Fruit fly (Drosophila melanogaster) whole organism, prepupa: ENCODE data around the gene CG6195.

Source experiments
- CG10669 ChIP-seq: fragments of 200-800 bp; sonication (Bioruptor generic); optimal IDR thresholded peaks from 3 replicates; lab custom pipeline; 2018; ENCODE audit warnings: missing biosample characterization, mild to moderate bottlenecking, missing genetic modification characterization, moderate library complexity
- CG11294 ChIP-seq: fragments of 200-800 bp; sonication (Bioruptor generic); IDR thresholded peaks from 2 replicates; pipeline ENCODE4 v1.3.6; 2022; ENCODE audit warnings: missing biosample characterization, missing genetic modification characterization
- CG15336 ChIP-seq: fragments of 200-800 bp; sonication (Bioruptor generic); IDR thresholded peaks from 2 replicates; pipeline ENCODE4 v1.3.6; 2022; ENCODE audit warnings: missing biosample characterization, missing genetic modification characterization
- CG1621 ChIP-seq: fragments of 200-800 bp; sonication (Bioruptor generic); optimal IDR thresholded peaks from 3 replicates; lab custom pipeline; 2018; ENCODE audit warnings: missing biosample characterization, mild to moderate bottlenecking, missing genetic modification characterization
- CG31627 ChIP-seq: fragments of 200-800 bp; sonication (Bioruptor generic); optimal IDR thresholded peaks from 3 replicates; lab custom pipeline; 2016; ENCODE audit warnings: missing biosample characterization, missing genetic modification characterization
- CG34406 ChIP-seq: fragments of 200-800 bp; sonication (Bioruptor generic); optimal IDR thresholded peaks from 3 replicates; lab custom pipeline; 2016; ENCODE audit warnings: missing biosample characterization, missing genetic modification characterization
- CG3919 ChIP-seq: fragments of 200-800 bp; sonication (Bioruptor generic); optimal IDR thresholded peaks from 3 replicates; lab custom pipeline; 2016; ENCODE audit warnings: missing biosample characterization, missing genetic modification characterization
- CG6163 ChIP-seq: fragments of 200-800 bp; sonication (Bioruptor generic); IDR thresholded peaks from 3 replicates; pipeline ENCODE4 v1.3.6; 2022; ENCODE audit warnings: missing biosample characterization, missing genetic modification characterization
- CG6276 ChIP-seq: fragments of 200-800 bp; sonication (Bioruptor generic); optimal IDR thresholded peaks from 2 replicates; lab custom pipeline; 2017; ENCODE audit warnings: missing biosample characterization, mild to moderate bottlenecking, missing genetic modification characterization
- CG6808 ChIP-seq: fragments of 200-800 bp; sonication (Bioruptor generic); optimal IDR thresholded peaks from 3 replicates; lab custom pipeline; 2017; ENCODE audit warnings: missing biosample characterization, missing genetic modification characterization, mild to moderate bottlenecking, moderate library complexity, missing genetic modification reagents
- CG9139 ChIP-seq: fragments of 200-800 bp; sonication (Bioruptor generic); optimal IDR thresholded peaks from 3 replicates; lab custom pipeline; 2017; ENCODE audit warnings: missing biosample characterization, mild to moderate bottlenecking, missing genetic modification characterization
- Eip75B ChIP-seq: fragments of 200-800 bp; sonication (Bioruptor generic); optimal IDR thresholded peaks from 3 replicates; lab custom pipeline; 2016; ENCODE audit warnings: missing biosample characterization, missing genetic modification characterization
- Eip78C ChIP-seq: fragments of 200-800 bp; sonication (Bioruptor generic); peaks from one replicate; lab custom pipeline; 2016; ENCODE audit warnings: missing biosample characterization, missing genetic modification characterization
- Eip93F ChIP-seq: fragments of 200-800 bp; sonication (Bioruptor generic); optimal IDR thresholded peaks from 2 replicates; lab custom pipeline; 2016; ENCODE audit warnings: missing biosample characterization, mild to moderate bottlenecking, missing genetic modification characterization
- Ets21C ChIP-seq: fragments of 200-800 bp; sonication (Bioruptor generic); optimal IDR thresholded peaks from 3 replicates; lab custom pipeline; 2016; ENCODE audit warnings: missing biosample characterization, missing genetic modification characterization
- Ets96B ChIP-seq: fragments of 200-800 bp; optimal IDR thresholded peaks from 2 replicates; lab custom pipeline; 2019; ENCODE audit warnings: missing biosample characterization, mild to moderate bottlenecking, missing genetic modification characterization, moderate library complexity
- Gug ChIP-seq: fragments of 200-800 bp; sonication (Bioruptor generic); IDR thresholded peaks from 2 replicates; pipeline ENCODE4 v1.3.6; 2022; ENCODE audit warnings: missing biosample characterization, missing genetic modification characterization
- Hr39 ChIP-seq: fragments of 200-800 bp; sonication (Bioruptor generic); optimal IDR thresholded peaks from 2 replicates; lab custom pipeline; 2016; ENCODE audit warnings: missing biosample characterization, missing genetic modification characterization
- Hr4 ChIP-seq: fragments of 200-800 bp; sonication (Bioruptor generic); optimal IDR thresholded peaks from 3 replicates; lab custom pipeline; 2016; ENCODE audit warnings: missing biosample characterization, missing genetic modification characterization
- Met ChIP-seq: fragments of 200-800 bp; sonication (Bioruptor generic); optimal IDR thresholded peaks from 3 replicates; lab custom pipeline; 2016; ENCODE audit warnings: missing biosample characterization, missing genetic modification characterization
- OdsH ChIP-seq: fragments of 200-800 bp; sonication (Bioruptor generic); optimal IDR thresholded peaks from 3 replicates; lab custom pipeline; 2016; ENCODE audit warnings: missing biosample characterization, missing genetic modification characterization
- Smox ChIP-seq: fragments of 200-800 bp; sonication (Bioruptor generic); optimal IDR thresholded peaks from 3 replicates; lab custom pipeline; 2016; ENCODE audit warnings: missing biosample characterization, missing genetic modification characterization
- Sox102F ChIP-seq: fragments of 200-800 bp; sonication (Bioruptor generic); optimal IDR thresholded peaks from 2 replicates; lab custom pipeline; 2016; ENCODE audit warnings: missing biosample characterization, mild to moderate bottlenecking, missing genetic modification characterization
- Sox14 ChIP-seq: fragments of 200-800 bp; sonication (Bioruptor generic); optimal IDR thresholded peaks from 3 replicates; lab custom pipeline; 2016; ENCODE audit warnings: missing biosample characterization, missing genetic modification characterization
- Sox15 ChIP-seq: fragments of 200-800 bp; sonication (Bioruptor generic); optimal IDR thresholded peaks from 3 replicates; lab custom pipeline; 2016; ENCODE audit warnings: missing biosample characterization, missing genetic modification characterization
- achi ChIP-seq: fragments of 200-800 bp; sonication (Bioruptor generic); optimal IDR thresholded peaks from 3 replicates; lab custom pipeline; 2016; ENCODE audit warnings: missing biosample characterization, missing genetic modification characterization
- acj6 ChIP-seq: fragments of 200-800 bp; sonication (Bioruptor generic); optimal IDR thresholded peaks from 3 replicates; lab custom pipeline; 2016; ENCODE audit warnings: missing biosample characterization, missing genetic modification characterization
- cyc ChIP-seq: fragments of 200-800 bp; sonication (Bioruptor generic); optimal IDR thresholded peaks from 3 replicates; lab custom pipeline; 2016; ENCODE audit warnings: missing biosample characterization, missing genetic modification characterization
- dac ChIP-seq: fragments of 200-800 bp; sonication (Bioruptor generic); optimal IDR thresholded peaks from 2 replicates; lab custom pipeline; 2017; ENCODE audit warnings: missing biosample characterization, mild to moderate bottlenecking, missing genetic modification characterization
- dsx ChIP-seq: fragments of 200-800 bp; optimal IDR thresholded peaks from 3 replicates; lab custom pipeline; 2019; ENCODE audit warnings: missing biosample characterization, mild to moderate bottlenecking, missing genetic modification characterization, moderate library complexity; ENCODE audit not compliant: poor library complexity, severe bottlenecking
- eg ChIP-seq: fragments of 200-800 bp; sonication (Bioruptor generic); IDR thresholded peaks from 3 replicates; pipeline ENCODE4 v1.3.6; 2022; ENCODE audit warnings: missing biosample characterization, missing genetic modification characterization
- esn ChIP-seq: fragments of 200-800 bp; sonication (Bioruptor generic); optimal IDR thresholded peaks from 2 replicates; lab custom pipeline; 2016; ENCODE audit warnings: missing biosample characterization, mild to moderate bottlenecking, missing genetic modification characterization, moderate library complexity
- fkh ChIP-seq: fragments of 200-800 bp; sonication (Bioruptor generic); optimal IDR thresholded peaks from 3 replicates; lab custom pipeline; 2017; ENCODE audit warnings: missing biosample characterization, mild to moderate bottlenecking, missing genetic modification characterization, moderate library complexity
- lz ChIP-seq: fragments of 200-800 bp; sonication (Bioruptor generic); optimal IDR thresholded peaks from 3 replicates; lab custom pipeline; 2016; ENCODE audit warnings: missing biosample characterization, missing genetic modification characterization
- svp ChIP-seq: fragments of 200-800 bp; sonication (Bioruptor generic); peaks from one replicate; lab custom pipeline; 2016; ENCODE audit warnings: missing biosample characterization, missing genetic modification characterization
- topi ChIP-seq: fragments of 200-800 bp; sonication (Bioruptor generic); optimal IDR thresholded peaks from 3 replicates; lab custom pipeline; 2016; ENCODE audit warnings: missing biosample characterization, missing genetic modification characterization
- vri ChIP-seq: fragments of 200-800 bp; sonication (Bioruptor generic); optimal IDR thresholded peaks from 3 replicates; lab custom pipeline; 2016; ENCODE audit warnings: missing biosample characterization, mild to moderate bottlenecking, missing genetic modification characterization

CG6195 gene

dm6 chr3R:19644094-19644900, 3.9 kb downstream of the CG6195 start, which contains the start of gene Vha13 (continued):
- TF ChIP-seq CG6276 (GFP tag; lab: Kevin White, UChicago) (no peak), lz (GFP tag; lab: Kevin White, UChicago) (peak; percentile 42), vri (GFP tag; lab: Kevin White, UChicago) (no peak), CG15336 (GFP tag; lab: Robert Waterston, UW) (no peak), Hr39 (GFP tag; lab: Kevin White, UChicago) (peak; percentile 58), Gug (GFP tag; lab: Robert Waterston, UW) (no peak), CG3919 (GFP tag; lab: Kevin White, UChicago) (peak; percentile 50), Sox102F (GFP tag; lab: Kevin White, UChicago) (peak; percentile 64), Smox (GFP tag; lab: Kevin White, UChicago) (peak; percentile 32), CG1621 (peak; percentile 15), dsx (GFP tag; lab: Kevin White, UChicago) (peak; percentile 2), Ets96B (tag; lab: Kevin White, UChicago) (no peak), CG31627 (GFP tag; lab: Kevin White, UChicago) (peak; percentile 49), CG34406 (no peak), fkh (GFP tag; lab: Kevin White, UChicago) (peak; percentile 38), dac (GFP tag; lab: Kevin White, UChicago) (no peak), OdsH (GFP tag; lab: Kevin White, UChicago) (peak; percentile 26), Ets21C (GFP tag; lab: Kevin White, UChicago) (peak; percentile 36), CG6163 (GFP tag; lab: Robert Waterston, UW) (peak; percentile 46; the same call in 1 of the 3 replicates), CG10669 (no peak), acj6 (peak; percentile 20), cyc (GFP tag; lab: Kevin White, UChicago) (peak; percentile 5), achi (GFP tag; lab: Kevin White, UChicago) (peak; percentile 28)

dm6 chr3R:19642893-19643270, 5.3 kb downstream of the CG6195 start:
- TF ChIP-seq Eip78C (GFP tag; lab: Kevin White, UChicago) (peak; percentile 68), svp (GFP tag; lab: Kevin White, UChicago) (no peak), CG9139 (GFP tag; lab: Kevin White, UChicago) (no peak), Sox15 (GFP tag; lab: Kevin White, UChicago) (no peak), CG6276 (GFP tag; lab: Kevin White, UChicago) (no peak), eg (GFP tag; lab: Robert Waterston, UW) (no peak), CG31627 (GFP tag; lab: Kevin White, UChicago) (no peak), esn (GFP tag; lab: Kevin White, UChicago) (peak; percentile 35), topi (GFP tag; lab: Kevin White, UChicago) (peak; percentile 23), dac (GFP tag; lab: Kevin White, UChicago) (no peak)

- TF ChIP-seq Hr4 (GFP tag; lab: Kevin White, UChicago) (no peak), CG31627 (GFP tag; lab: Kevin White, UChicago) (no peak), Smox (GFP tag; lab: Kevin White, UChicago) (peak; percentile 25), Met (no peak), Eip75B (GFP tag; lab: Kevin White, UChicago) (peak; percentile 5), Sox14 (GFP tag; lab: Kevin White, UChicago) (no peak), svp (GFP tag; lab: Kevin White, UChicago) (peak; percentile 46), Eip93F (GFP tag; lab: Kevin White, UChicago) (peak; percentile 51), dsx (GFP tag; lab: Kevin White, UChicago) (peak; percentile 68), CG6808 (GFP tag; lab: Kevin White, UChicago) (no peak), Eip78C (GFP tag; lab: Kevin White, UChicago) (peak; percentile 81), achi (GFP tag; lab: Kevin White, UChicago) (no peak), CG11294 (GFP tag; lab: Robert Waterston, UW) (no peak), CG15336 (GFP tag; lab: Robert Waterston, UW) (peak; percentile 25; the same call in 1 of the 2 replicates)
- TF ChIP-seq, all 60 proteins: peak for 7
Observed at dm6 chr3R:19642092-19642892, 5.9 kb downstream of the CG6195 start, which contains the start of gene subdued. TSS of gene subdued (minus strand) at chr3R:19642722.
